Fruit fly (Drosophila melanogaster) whole organism, prepupa: ENCODE results near the gene Polr1D.

Source experiments
- CG31627 ChIP-seq: fragments of 200-800 bp; sonication (Bioruptor generic); optimal IDR thresholded peaks from 3 replicates; lab custom pipeline; 2016; ENCODE audit warnings: missing biosample characterization, missing genetic modification characterization
- CG6792 ChIP-seq: fragments of 200-800 bp; sonication (Bioruptor generic); optimal IDR thresholded peaks from 3 replicates; lab custom pipeline; 2016; ENCODE audit warnings: missing biosample characterization, missing genetic modification characterization
- CG6854 ChIP-seq: fragments of 200-800 bp; sonication (Bioruptor generic); optimal IDR thresholded peaks from 2 replicates; lab custom pipeline; 2017; ENCODE audit warnings: missing biosample characterization, mild to moderate bottlenecking, missing genetic modification characterization
- Eip93F ChIP-seq: fragments of 200-800 bp; sonication (Bioruptor generic); optimal IDR thresholded peaks from 2 replicates; lab custom pipeline; 2016; ENCODE audit warnings: missing biosample characterization, mild to moderate bottlenecking, missing genetic modification characterization
- Hr4 ChIP-seq: fragments of 200-800 bp; sonication (Bioruptor generic); optimal IDR thresholded peaks from 3 replicates; lab custom pipeline; 2016; ENCODE audit warnings: missing biosample characterization, missing genetic modification characterization
- Sox102F ChIP-seq: fragments of 200-800 bp; sonication (Bioruptor generic); optimal IDR thresholded peaks from 2 replicates; lab custom pipeline; 2016; ENCODE audit warnings: missing biosample characterization, mild to moderate bottlenecking, missing genetic modification characterization
- fd59A ChIP-seq: fragments of 200-800 bp; sonication (Bioruptor generic); optimal IDR thresholded peaks from 2 replicates; lab custom pipeline; 2017; ENCODE audit warnings: missing biosample characterization, mild to moderate bottlenecking, missing genetic modification characterization, missing genetic modification reagents
- fkh ChIP-seq: fragments of 200-800 bp; sonication (Bioruptor generic); optimal IDR thresholded peaks from 3 replicates; lab custom pipeline; 2017; ENCODE audit warnings: missing biosample characterization, mild to moderate bottlenecking, missing genetic modification characterization, moderate library complexity
- spab ChIP-seq: fragments of 200-800 bp; sonication (Bioruptor generic); optimal IDR thresholded peaks from 2 replicates; lab custom pipeline; 2017; ENCODE audit warnings: missing biosample characterization, mild to moderate bottlenecking, missing genetic modification characterization, missing genetic modification reagents

DNA sequence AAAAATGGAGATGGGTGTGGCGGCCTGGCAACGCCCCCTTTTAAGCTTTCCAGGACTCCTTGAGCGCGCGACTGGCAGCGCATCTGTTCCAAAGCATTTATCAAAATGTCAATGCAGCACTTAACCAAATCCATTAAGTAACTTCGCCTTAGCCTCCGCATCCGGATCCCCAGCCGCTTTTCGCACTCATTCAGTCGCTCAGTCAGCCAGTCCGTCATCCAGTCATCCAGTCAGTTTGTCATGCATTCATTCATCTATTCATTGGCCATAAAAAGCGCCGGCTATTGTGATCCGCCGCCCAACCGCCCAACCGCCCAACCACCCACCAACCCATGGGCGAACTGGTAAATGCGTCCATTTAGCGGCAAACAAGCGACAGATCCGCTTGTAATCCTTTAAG lies 46.1 kb downstream of the Polr1D start:
- TF ChIP-seq Hr4 (GFP tag; lab: Kevin White, UChicago) (no peak), CG31627 (GFP tag; lab: Kevin White, UChicago) (no peak), CG6854 (GFP tag; lab: Kevin White, UChicago) (no peak), fd59A (no peak), Sox102F (GFP tag; lab: Kevin White, UChicago) (no peak), Eip93F (GFP tag; lab: Kevin White, UChicago) (no peak), fkh (GFP tag; lab: Kevin White, UChicago) (no peak), CG6792 (GFP tag; lab: Kevin White, UChicago) (no peak), spab (no peak)
